Worm (Caenorhabditis elegans) whole organism, L2 larva: Measurements from ENCODE around the gene vha-18.

ENCODE experiments used
- C34F6.9 ChIP-seq: fragments of 150-350 bp; optimal IDR thresholded peaks from 2 replicates; lab custom pipeline; 2014; ENCODE audit warnings: missing biosample characterization, missing genetic modification characterization
- F13H6.1 ChIP-seq: sonication (generic microtip); optimal IDR thresholded peaks from 2 replicates; lab custom pipeline; 2016; ENCODE audit warnings: missing genetic modification characterization, missing compliant biosample characterization
- R02D3.7 ChIP-seq: fragments of 150-350 bp; optimal IDR thresholded peaks from 2 replicates; lab custom pipeline; 2014; ENCODE audit warnings: missing biosample characterization, missing genetic modification characterization
- Y55F3AM.14 ChIP-seq: fragments of 200-800 bp; sonication (Bioruptor generic); optimal IDR thresholded peaks from 2 replicates; lab custom pipeline; 2018; ENCODE audit warnings: mild to moderate bottlenecking, missing genetic modification characterization, missing compliant biosample characterization
- ZK546.5 ChIP-seq: sonication (generic microtip); optimal IDR thresholded peaks from 2 replicates; lab custom pipeline; 2017; ENCODE audit warnings: missing biosample characterization, missing genetic modification characterization
- aly-2 ChIP-seq: fragments of 150-350 bp; optimal IDR thresholded peaks from 2 replicates; lab custom pipeline; 2014; ENCODE audit warnings: missing biosample characterization, missing genetic modification characterization
- ama-1 ChIP-seq: fragments of 150-350 bp; optimal IDR thresholded peaks from 2 replicates; lab custom pipeline; 2018; ENCODE audit warnings: inconsistent platforms
- blmp-1 ChIP-seq: sonication (generic microtip); optimal IDR thresholded peaks from 2 replicates; lab custom pipeline; 2017; ENCODE audit warnings: missing genetic modification characterization, mild to moderate bottlenecking, missing compliant biosample characterization, antibody characterized with exemption, moderate library complexity; ENCODE audit not compliant: insufficient read depth
- ceh-16 ChIP-seq: fragments of 150-350 bp; optimal IDR thresholded peaks from 2 replicates; lab custom pipeline; 2014; ENCODE audit warnings: missing biosample characterization, missing genetic modification characterization
- crh-2 ChIP-seq: sonication (generic microtip); optimal IDR thresholded peaks from 2 replicates; lab custom pipeline; 2017; ENCODE audit warnings: missing biosample characterization, missing genetic modification characterization
- dmd-4 ChIP-seq: sonication (generic microtip); optimal IDR thresholded peaks from 2 replicates; lab custom pipeline; 2017; ENCODE audit warnings: missing biosample characterization, missing genetic modification characterization
- egl-27 ChIP-seq: sonication (generic microtip); optimal IDR thresholded peaks from 3 replicates; lab custom pipeline; 2017; ENCODE audit warnings: missing biosample characterization, missing genetic modification reagents, missing genetic modification characterization
- elt-3 ChIP-seq: sonication (generic microtip); optimal IDR thresholded peaks from 2 replicates; lab custom pipeline; 2017; ENCODE audit warnings: missing biosample characterization, missing genetic modification characterization
- fos-1 ChIP-seq: fragments of 150-350 bp; optimal IDR thresholded peaks from 2 replicates; lab custom pipeline; 2014; ENCODE audit warnings: missing biosample characterization, missing genetic modification characterization
- gmeb-1 ChIP-seq: fragments of 150-350 bp; optimal IDR thresholded peaks from 2 replicates; lab custom pipeline; 2014; ENCODE audit warnings: missing biosample characterization, missing genetic modification characterization
- lin-13 ChIP-seq: fragments of 150-350 bp; optimal IDR thresholded peaks from 2 replicates; lab custom pipeline; 2014; ENCODE audit warnings: missing biosample characterization, missing genetic modification reagents, missing genetic modification characterization
- lin-39 ChIP-seq: fragments of 150-350 bp; optimal IDR thresholded peaks from 2 replicates; lab custom pipeline; 2014; ENCODE audit warnings: missing biosample characterization, missing genetic modification reagents, missing genetic modification characterization
- lsy-2 ChIP-seq, 2 experiments: fragments of 150-350 bp in 1 of 2; sonication (generic microtip) in 1 of 2; optimal IDR thresholded peaks; 2 replicates each; lab custom pipeline; 2014 to 2017; ENCODE audit warnings: missing biosample characterization in 2 of 2, missing genetic modification characterization in 2 of 2
- mdl-1 ChIP-seq, 2 experiments: fragments of 150-350 bp in 1 of 2; sonication (generic microtip) in 1 of 2; optimal IDR thresholded peaks; 2 replicates each; lab custom pipeline; 2017; ENCODE audit warnings: missing biosample characterization in 2 of 2, missing genetic modification characterization in 2 of 2
- nhr-10 ChIP-seq: sonication (generic microtip); optimal IDR thresholded peaks from 2 replicates; lab custom pipeline; 2017; ENCODE audit warnings: missing biosample characterization, missing genetic modification characterization
- nhr-11 ChIP-seq: fragments of 150-350 bp; optimal IDR thresholded peaks from 2 replicates; lab custom pipeline; 2014; ENCODE audit warnings: missing biosample characterization, missing genetic modification characterization
- nhr-12 ChIP-seq: fragments of 150-350 bp; optimal IDR thresholded peaks from 2 replicates; lab custom pipeline; 2014; ENCODE audit warnings: missing biosample characterization, missing genetic modification characterization
- nhr-129 ChIP-seq: fragments of 150-350 bp; optimal IDR thresholded peaks from 2 replicates; lab custom pipeline; 2014; ENCODE audit warnings: missing biosample characterization, missing genetic modification characterization
- nhr-21 ChIP-seq: fragments of 150-350 bp; optimal IDR thresholded peaks from 2 replicates; lab custom pipeline; 2014; ENCODE audit warnings: missing biosample characterization, missing genetic modification characterization
- nhr-237 ChIP-seq: fragments of 150-350 bp; optimal IDR thresholded peaks from 2 replicates; lab custom pipeline; 2014; ENCODE audit warnings: missing biosample characterization, missing genetic modification characterization
- nhr-25 ChIP-seq: fragments of 150-350 bp; sonication (generic microtip); optimal IDR thresholded peaks from 3 replicates; lab custom pipeline; 2014; ENCODE audit warnings: missing biosample characterization, missing genetic modification characterization
- nhr-6 ChIP-seq: fragments of 150-350 bp; optimal IDR thresholded peaks from 2 replicates; lab custom pipeline; 2014; ENCODE audit warnings: missing biosample characterization, missing genetic modification characterization
- peb-1 ChIP-seq: fragments of 150-350 bp; optimal IDR thresholded peaks from 2 replicates; lab custom pipeline; 2014; ENCODE audit warnings: missing biosample characterization, missing genetic modification characterization
- sem-4 ChIP-seq: fragments of 150-350 bp; optimal IDR thresholded peaks from 2 replicates; lab custom pipeline; 2014; ENCODE audit warnings: missing biosample characterization, missing genetic modification reagents, missing genetic modification characterization
- sma-3 ChIP-seq: sonication (generic microtip); optimal IDR thresholded peaks from 2 replicates; lab custom pipeline; 2016; ENCODE audit warnings: missing genetic modification reagents, missing genetic modification characterization, missing compliant biosample characterization
- sma-9 ChIP-seq, 2 experiments: fragments of 150-350 bp in 1 of 2; sonication (generic microtip) in 1 of 2; optimal IDR thresholded peaks; 2 replicates each; lab custom pipeline; 2014 to 2016; ENCODE audit warnings: missing genetic modification characterization in 2 of 2, mild to moderate bottlenecking in 1 of 2, missing biosample characterization in 1 of 2, missing compliant biosample characterization in 1 of 2, missing genetic modification reagents in 1 of 2, moderate library complexity in 1 of 2
- snpc-4 ChIP-seq: fragments of 150-350 bp; optimal IDR thresholded peaks from 2 replicates; lab custom pipeline; 2014; ENCODE audit warnings: missing biosample characterization, missing genetic modification characterization
- unc-39 ChIP-seq: fragments of 150-350 bp; optimal IDR thresholded peaks from 2 replicates; lab custom pipeline; 2014; ENCODE audit warnings: missing biosample characterization, missing genetic modification characterization
- unc-55 ChIP-seq: fragments of 150-350 bp; sonication (generic microtip); optimal IDR thresholded peaks from 3 replicates; lab custom pipeline; 2014; ENCODE audit warnings: missing biosample characterization, missing genetic modification reagents, missing genetic modification characterization
- unc-62 ChIP-seq: fragments of 150-350 bp; optimal IDR thresholded peaks from 2 replicates; lab custom pipeline; 2014; ENCODE audit warnings: missing biosample characterization, missing genetic modification reagents, missing genetic modification characterization
- zag-1 ChIP-seq: fragments of 150-350 bp; optimal IDR thresholded peaks from 2 replicates; lab custom pipeline; 2014; ENCODE audit warnings: missing biosample characterization, missing genetic modification characterization
- ztf-1 ChIP-seq: fragments of 200-800 bp; sonication (Bioruptor generic); conservative IDR thresholded peaks from 2 replicates; pipeline ENCODE4 v1.3.6; 2022; ENCODE audit warnings: missing genetic modification characterization, missing compliant biosample characterization
- ztf-11 ChIP-seq: sonication (generic microtip); optimal IDR thresholded peaks from 2 replicates; lab custom pipeline; 2017; ENCODE audit warnings: missing biosample characterization, missing genetic modification characterization

Gene vha-18

ce11 chrV:8447928-8448327, 34.6 kb upstream of the vha-18 start, which contains the start of gene T23B12.5:
Gene T23B12.5, minus strand, starts transcription at chrV:8448028.
- TF ChIP-seq unc-55 (GFP tag; lab: Kevin White, UChicago) (no peak), snpc-4 (no peak), dmd-4 (tag; lab: Kevin White, UChicago) (no peak), unc-39 (no peak), nhr-10 (tag; lab: Kevin White, UChicago) (no peak), nhr-129 (tag; lab: Kevin White, UChicago) (no peak)

- TF ChIP-seq dmd-4 (tag; lab: Kevin White, UChicago) (no peak), F13H6.1 (peak; percentile 38), ceh-16 (tag; lab: Kevin White, UChicago) (no peak), R02D3.7 (tag; lab: Kevin White, UChicago) (no peak), nhr-129 (tag; lab: Kevin White, UChicago) (peak; percentile 56), unc-55 (GFP tag; lab: Kevin White, UChicago) (no peak), elt-3 (tag; lab: Kevin White, UChicago) (no peak), nhr-12 (tag; lab: Kevin White, UChicago) (no peak), sma-9 (GFP tag; optimal IDR thresholded peaks at IDR 0.05; lab: Kevin White, UChicago) (peak; percentile 56), sma-9 (tag; optimal IDR thresholded peaks at IDR 0.05; lab: Kevin White, UChicago) (no peak), mdl-1 (tag; optimal IDR thresholded peaks at IDR 0.05; lab: Kevin White, UChicago) (no peak), fos-1 (tag; lab: Kevin White, UChicago) (peak; percentile 65), egl-27 (tag; lab: Kevin White, UChicago) (no peak), unc-39 (no peak), nhr-237 (tag; lab: Kevin White, UChicago) (no peak), nhr-21 (tag; lab: Kevin White, UChicago) (peak; percentile 14), nhr-25 (tag; lab: Kevin White, UChicago) (peak; percentile 33), peb-1 (tag; lab: Kevin White, UChicago) (no peak), lsy-2 (tag; optimal IDR thresholded peaks at IDR 0.05; lab: Kevin White, UChicago) (peak in 1 of 2 experiments; percentile 20), snpc-4 (peak; percentile 1), blmp-1 (tag; lab: Kevin White, UChicago) (no peak), sma-3 (GFP tag; lab: Kevin White, UChicago) (peak; percentile 66), Y55F3AM.14 (no peak), gmeb-1 (peak; percentile 48), ztf-1 (GFP tag; lab: Robert Waterston, UW) (no peak), crh-2 (tag; lab: Kevin White, UChicago) (peak; percentile 50), ztf-11 (tag; lab: Kevin White, UChicago) (no peak), lin-13 (no peak), ZK546.5 (tag; lab: Kevin White, UChicago) (no peak), C34F6.9 (peak; percentile 16), sem-4 (tag; lab: Kevin White, UChicago) (no peak), ama-1 (no peak), nhr-6 (tag; lab: Kevin White, UChicago) (no peak), zag-1 (tag; lab: Kevin White, UChicago) (no peak), lin-39 (tag; lab: Kevin White, UChicago) (no peak)
Observed at ce11 chrV:8445636-8446035, 32.4 kb upstream of the vha-18 start.

- no peak for TF ChIP-seq snpc-4
- no peak for TF ChIP-seq ztf-11 (tag; lab: Kevin White, UChicago)
- no peak for TF ChIP-seq nhr-10 (tag; lab: Kevin White, UChicago)
- no peak for TF ChIP-seq Y55F3AM.14
- no peak for TF ChIP-seq nhr-237 (tag; lab: Kevin White, UChicago)
- TF ChIP-seq unc-62 = no peak
- no peak for TF ChIP-seq unc-55 (GFP tag; lab: Kevin White, UChicago)
- TF ChIP-seq egl-27 (tag; lab: Kevin White, UChicago) = no peak
- no peak for TF ChIP-seq aly-2 (tag; lab: Kevin White, UChicago)
- TF ChIP-seq sem-4 (tag; lab: Kevin White, UChicago) = no peak
- no peak for TF ChIP-seq lin-13
- TF ChIP-seq R02D3.7 (tag; lab: Kevin White, UChicago) = no peak
- TF ChIP-seq unc-39 = no peak
- no peak for TF ChIP-seq nhr-11 (tag; lab: Kevin White, UChicago)
- TF ChIP-seq gmeb-1 = no peak
- no peak for TF ChIP-seq sma-3 (GFP tag; lab: Kevin White, UChicago)
Observed at ce11 chrV:8444357-8444856, 31.1 kb upstream of the vha-18 start, which contains the start of gene lmd-3. Gene lmd-3, minus strand, starts transcription at chrV:8444806.
